Fruit fly (Drosophila melanogaster) Kc167 (cell line): ENCODE measurements around the gene ath.

Experiments used
- Myc ChIP-seq: fragments of >200 bp; optimal IDR thresholded peaks from 2 replicates; lab custom pipeline; 2017; ENCODE audit warnings: missing external identifiers
- Sin3A ChIP-seq: fragments of >200 bp; optimal IDR thresholded peaks from 2 replicates; lab custom pipeline; 2018; ENCODE audit warnings: missing external identifiers
- h ChIP-seq: fragments of >200 bp; optimal IDR thresholded peaks from 3 replicates; lab custom pipeline; 2018; ENCODE audit warnings: missing external identifiers
- insv ChIP-seq: fragments of >200 bp; optimal IDR thresholded peaks from 3 replicates; lab custom pipeline; 2018; ENCODE audit warnings: missing external identifiers
- psq ChIP-seq: fragments of >200 bp; optimal IDR thresholded peaks from 2 replicates; lab custom pipeline; 2017; ENCODE audit warnings: missing external identifiers
- ttk ChIP-seq: sonication (Bioruptor generic); optimal IDR thresholded peaks from 2 replicates; lab custom pipeline; 2017; ENCODE audit warnings: missing external identifiers

- TF ChIP-seq ttk (lab: Kevin White, UChicago) (no peak), Sin3A (lab: Kevin White, UChicago) (no peak), psq (lab: Kevin White, UChicago) (no peak), insv (lab: Kevin White, UChicago) (no peak), Myc (no peak), h (no peak)
Observed at dm6 chr2L:10191396-10191795, 19.5 kb upstream of the ath start, which contains the start of gene Fum4.
